Worm (Caenorhabditis elegans): ENCODE results near the gene C02E7.8.

- TF ChIP-seq mdl-1 (tag; optimal IDR thresholded peaks at IDR 0.05) (no peak), fos-1 (tag; optimal IDR thresholded peaks at IDR 0.05) (no peak), blmp-1 (tag; optimal IDR thresholded peaks at IDR 0.05; ENCODE audit: insufficient read depth) (no peak), aly-2 (tag; optimal IDR thresholded peaks at IDR 0.05) (no peak), sma-3 (GFP tag; optimal IDR thresholded peaks at IDR 0.05) (no peak), F13H6.1 (tag; optimal IDR thresholded peaks at IDR 0.05) (no peak), ZK546.5 (tag; optimal IDR thresholded peaks at IDR 0.05) (no peak), nhr-6 (tag; optimal IDR thresholded peaks at IDR 0.05) (no peak), nhr-23 (tag; optimal IDR thresholded peaks at IDR 0.05) (no peak), nhr-12 (tag; optimal IDR thresholded peaks at IDR 0.05) (no peak)
Observed at ce11 chrV:4924618-4925017, 4.0 kb upstream of the C02E7.8 start, which contains the start of gene srh-20.
